Worm (Caenorhabditis elegans) whole organism, L4 larva: ENCODE measurements around the gene F55D1.1.

ENCODE experiments used
- Y48G9A.11 ChIP-seq: fragments of 200-800 bp; sonication (Bioruptor generic); IDR thresholded peaks from 2 replicates; pipeline ENCODE4 v1.3.6; 2022; ENCODE audit warnings: missing genetic modification reagents, missing genetic modification characterization, missing compliant biosample characterization
- ZK337.2 ChIP-seq: fragments of 200-800 bp; sonication (Bioruptor generic); IDR thresholded peaks from 2 replicates; pipeline ENCODE4 v1.3.6; 2022; ENCODE audit warnings: missing genetic modification reagents, missing genetic modification characterization, missing compliant biosample characterization
- ceh-82 ChIP-seq: sonication (generic microtip); optimal IDR thresholded peaks from 2 replicates; lab custom pipeline; 2017; ENCODE audit warnings: missing biosample characterization, missing genetic modification characterization
- fos-1 ChIP-seq: fragments of 150-350 bp; optimal IDR thresholded peaks from 2 replicates; lab custom pipeline; 2014; ENCODE audit warnings: missing biosample characterization, missing genetic modification characterization
- pha-4 ChIP-seq, 2 experiments: fragments of 150-350 bp in 1 of 2; fragments of 200-800 bp in 1 of 2; sonication (Bioruptor generic) in 1 of 2; IDR thresholded peaks in 1 of 2; optimal IDR thresholded peaks in 1 of 2; 2 replicates each; pipeline versions ENCODE4 v1.3.6 to Lab custom; 2014 to 2022; ENCODE audit warnings: missing genetic modification characterization in 2 of 2, missing genetic modification reagents in 2 of 2, missing biosample characterization in 1 of 2, missing compliant biosample characterization in 1 of 2

DNA sequence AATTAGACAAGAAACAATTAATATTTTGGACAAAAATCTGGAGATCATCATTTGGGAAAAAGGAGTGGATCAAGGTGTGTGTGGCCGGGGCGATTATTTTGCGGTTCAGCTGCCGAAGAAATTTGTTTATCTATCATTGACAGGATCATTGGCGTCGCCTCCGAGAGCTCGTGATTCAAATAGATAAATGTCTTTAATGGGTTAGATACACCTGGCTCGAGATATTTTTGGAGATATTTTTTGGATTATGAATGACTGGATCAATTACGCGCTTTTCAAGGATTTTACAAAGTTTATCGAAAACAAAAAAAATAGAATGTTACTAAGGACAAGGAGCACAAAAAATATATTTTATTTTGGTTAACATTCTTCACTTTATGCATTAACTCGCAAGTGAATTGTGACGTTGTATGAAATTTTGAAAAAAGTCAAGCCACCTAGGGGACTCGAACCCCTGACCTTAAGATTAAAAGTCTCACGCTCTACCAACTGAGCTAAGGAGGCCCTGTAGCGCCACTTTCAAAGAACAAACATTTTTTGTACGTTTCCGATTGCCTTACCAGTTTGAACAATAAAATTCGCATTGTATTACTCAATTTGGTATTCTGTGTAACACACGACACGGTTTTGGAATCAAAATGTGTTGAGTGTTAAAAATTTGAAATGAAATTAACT is 38.7 kb upstream of the F55D1.1 start, which contains the start of gene C25F6.6:
- TF ChIP-seq pha-4 (GFP tag; IDR thresholded peaks at IDR 0.05; lab: Robert Waterston, UW): peak; percentile 68; the same call in 1 of the 2 replicates
- no peak for TF ChIP-seq pha-4 (tag; optimal IDR thresholded peaks at IDR 0.05; lab: Kevin White, UChicago)
- no peak for TF ChIP-seq ceh-82
- TF ChIP-seq fos-1 (tag; lab: Kevin White, UChicago): no peak
- no peak; the same call in 1 of the 2 replicates for TF ChIP-seq Y48G9A.11 (GFP tag; lab: Robert Waterston, UW)
- no peak for TF ChIP-seq ZK337.2 (GFP tag; lab: Robert Waterston, UW)
